Worm (Caenorhabditis elegans) whole organism, young adult: ENCODE results near the gene F27C8.2.

ENCODE experiments used
- B0019.2 ChIP-seq: fragments of 200-800 bp; sonication (Bioruptor generic); conservative IDR thresholded peaks from 2 replicates; pipeline ENCODE4 v1.3.6; 2022; ENCODE audit warnings: missing genetic modification reagents, missing genetic modification characterization, missing compliant biosample characterization
- B0035.1 ChIP-seq: sonication (generic microtip); optimal IDR thresholded peaks from 2 replicates; lab custom pipeline; 2016; ENCODE audit warnings: missing genetic modification characterization, mild to moderate bottlenecking, missing compliant biosample characterization, missing genotype, missing genetic modification reagents
- F22D6.2 ChIP-seq: sonication (generic microtip); optimal IDR thresholded peaks from 2 replicates; lab custom pipeline; 2016; ENCODE audit warnings: mild to moderate bottlenecking, missing genetic modification characterization, missing compliant biosample characterization
- F23B12.7 ChIP-seq: sonication (generic microtip); optimal IDR thresholded peaks from 2 replicates; lab custom pipeline; 2017; ENCODE audit warnings: missing genetic modification characterization, mild to moderate bottlenecking, missing compliant biosample characterization, antibody characterized with exemption, moderate library complexity; ENCODE audit not compliant: insufficient read depth
- F55B11.4 ChIP-seq: sonication (generic microtip); optimal IDR thresholded peaks from 2 replicates; lab custom pipeline; 2016; ENCODE audit warnings: missing compliant biosample characterization, missing genetic modification characterization, borderline replicate concordance; ENCODE audit not compliant: insufficient read depth
- F57A8.1 ChIP-seq: fragments of 200-800 bp; sonication (Bioruptor generic); optimal IDR thresholded peaks from 2 replicates; lab custom pipeline; 2018; ENCODE audit warnings: mild to moderate bottlenecking, missing genetic modification characterization, moderate library complexity, missing compliant biosample characterization
- K11D2.4 ChIP-seq: fragments of 200-800 bp; sonication (Bioruptor generic); IDR thresholded peaks from 2 replicates; pipeline ENCODE4 v1.3.6; 2022; ENCODE audit warnings: missing genetic modification reagents, missing genetic modification characterization, missing compliant biosample characterization
- Y53F4B.3 ChIP-seq: fragments of 200-800 bp; sonication (Bioruptor generic); IDR thresholded peaks from 2 replicates; pipeline ENCODE4 v1.3.6; 2022; ENCODE audit warnings: missing genetic modification reagents, missing genetic modification characterization, missing compliant biosample characterization
- Y79H2A.3 ChIP-seq: fragments of 200-800 bp; sonication (Bioruptor generic); conservative IDR thresholded peaks from 2 replicates; pipeline ENCODE4 v1.3.6; 2022; ENCODE audit warnings: missing genetic modification reagents, missing genetic modification characterization, missing compliant biosample characterization
- bed-1 ChIP-seq: fragments of 200-800 bp; sonication (Bioruptor generic); IDR thresholded peaks from 2 replicates; pipeline ENCODE4 v1.3.6; 2022; ENCODE audit warnings: missing genetic modification reagents, missing genetic modification characterization, missing compliant biosample characterization
- ccch-3 ChIP-seq: fragments of 200-800 bp; sonication (Bioruptor generic); optimal IDR thresholded peaks from 2 replicates; lab custom pipeline; 2018; ENCODE audit warnings: mild to moderate bottlenecking, missing genetic modification characterization, missing compliant biosample characterization
- cebp-1 ChIP-seq, 2 experiments: fragments of 200-800 bp in 1 of 2; sonication (Bioruptor generic) in 1 of 2; sonication (generic microtip) in 1 of 2; IDR thresholded peaks in 1 of 2; optimal IDR thresholded peaks in 1 of 2; 2 replicates each; pipeline versions ENCODE4 v1.3.6 to Lab custom; 2017 to 2022; ENCODE audit warnings: missing compliant biosample characterization in 2 of 2, missing genetic modification characterization in 2 of 2, mild to moderate bottlenecking in 1 of 2, missing genetic modification reagents in 1 of 2, moderate library complexity in 1 of 2
- cebp-2 ChIP-seq: fragments of 200-800 bp; sonication (Bioruptor generic); IDR thresholded peaks from 2 replicates; pipeline ENCODE4 v1.3.6; 2022; ENCODE audit warnings: missing genetic modification characterization, missing compliant biosample characterization
- ceh-79 ChIP-seq: sonication (generic microtip); optimal IDR thresholded peaks from 2 replicates; lab custom pipeline; 2017; ENCODE audit warnings: mild to moderate bottlenecking, missing genetic modification characterization, missing compliant biosample characterization
- dox-1 ChIP-seq: fragments of 200-800 bp; sonication (Bioruptor generic); IDR thresholded peaks from 2 replicates; pipeline ENCODE4 v1.3.6; 2022; ENCODE audit warnings: missing genetic modification reagents, missing genetic modification characterization, missing compliant biosample characterization
- efl-1 ChIP-seq: fragments of 150-350 bp; optimal IDR thresholded peaks from 2 replicates; lab custom pipeline; 2014; ENCODE audit warnings: missing biosample characterization, missing genetic modification reagents, missing genetic modification characterization
- egrh-3 ChIP-seq: fragments of 200-800 bp; sonication (Bioruptor generic); IDR thresholded peaks from 2 replicates; pipeline ENCODE4 v1.3.6; 2022; ENCODE audit warnings: missing genetic modification reagents, missing genetic modification characterization, missing compliant biosample characterization
- ets-4 ChIP-seq: fragments of 200-800 bp; sonication (Bioruptor generic); optimal IDR thresholded peaks from 2 replicates; lab custom pipeline; 2018; ENCODE audit warnings: mild to moderate bottlenecking, missing genetic modification characterization, missing compliant biosample characterization
- hlh-12 ChIP-seq: sonication (generic microtip); optimal IDR thresholded peaks from 2 replicates; lab custom pipeline; 2016; ENCODE audit warnings: missing genetic modification characterization, missing compliant biosample characterization
- hrde-1 ChIP-seq: sonication (generic microtip); optimal IDR thresholded peaks from 2 replicates; lab custom pipeline; 2016; ENCODE audit warnings: missing genetic modification characterization, mild to moderate bottlenecking, missing compliant biosample characterization, moderate library complexity, missing genotype, missing genetic modification reagents, borderline replicate concordance
- let-607 ChIP-seq, 2 experiments: fragments of 200-800 bp in 1 of 2; sonication (Bioruptor generic) in 1 of 2; sonication (generic microtip) in 1 of 2; optimal IDR thresholded peaks; 2 replicates each; lab custom pipeline; 2016 to 2018; ENCODE audit warnings: mild to moderate bottlenecking in 2 of 2, missing compliant biosample characterization in 2 of 2, missing genetic modification characterization in 2 of 2, moderate library complexity in 2 of 2, missing genotype in 1 of 2
- lin-26 ChIP-seq: fragments of 200-800 bp; sonication (Bioruptor generic); IDR thresholded peaks from 2 replicates; pipeline ENCODE4 v1.3.6; 2022; ENCODE audit warnings: missing genetic modification reagents, missing genetic modification characterization, missing compliant biosample characterization
- lin-35 ChIP-seq, 3 experiments: fragments of 150-350 bp in 2 of 3; sonication (generic microtip) in 1 of 3; optimal IDR thresholded peaks; 2 replicates each; lab custom pipeline; 2014 to 2018; ENCODE audit warnings: missing biosample characterization in 3 of 3, missing genetic modification characterization in 3 of 3, missing genetic modification reagents in 3 of 3
- nfyb-1 ChIP-seq: fragments of 200-800 bp; sonication (Bioruptor generic); IDR thresholded peaks from 2 replicates; pipeline ENCODE4 v1.3.6; 2022; ENCODE audit warnings: missing genetic modification reagents, missing genetic modification characterization, missing compliant biosample characterization
- nhr-120 ChIP-seq: fragments of 200-800 bp; sonication (Bioruptor generic); IDR thresholded peaks from 2 replicates; pipeline ENCODE4 v1.3.6; 2022; ENCODE audit warnings: missing genetic modification characterization, missing compliant biosample characterization
- nhr-27 ChIP-seq: fragments of 200-800 bp; sonication (Bioruptor generic); optimal IDR thresholded peaks from 2 replicates; lab custom pipeline; 2018; ENCODE audit warnings: mild to moderate bottlenecking, missing genetic modification characterization, moderate library complexity, missing compliant biosample characterization
- nhr-80 ChIP-seq: sonication (generic microtip); optimal IDR thresholded peaks from 2 replicates; lab custom pipeline; 2016; ENCODE audit warnings: missing genetic modification characterization, missing compliant biosample characterization
- nhr-90 ChIP-seq: sonication (generic microtip); optimal IDR thresholded peaks from 2 replicates; lab custom pipeline; 2016; ENCODE audit warnings: missing genotype, mild to moderate bottlenecking, missing genetic modification characterization, missing compliant biosample characterization
- pha-4 ChIP-seq: fragments of 150-350 bp; sonication (generic microtip); optimal IDR thresholded peaks from 2 replicates; lab custom pipeline; 2014; ENCODE audit warnings: missing biosample characterization, missing genetic modification reagents, missing genetic modification characterization
- rcor-1 ChIP-seq: fragments of 200-800 bp; sonication (Bioruptor generic); IDR thresholded peaks from 2 replicates; pipeline ENCODE4 v1.3.6; 2022; ENCODE audit warnings: missing genetic modification reagents, missing genetic modification characterization, missing compliant biosample characterization
- snpc-1.1 ChIP-seq: sonication (generic microtip); optimal IDR thresholded peaks from 2 replicates; lab custom pipeline; 2017; ENCODE audit warnings: missing genetic modification characterization, mild to moderate bottlenecking, missing compliant biosample characterization, antibody characterized with exemption, moderate library complexity, missing genotype, missing genetic modification reagents; ENCODE audit not compliant: insufficient read depth
- snpc-4 ChIP-seq, 5 experiments: fragments of 150-350 bp in 1 of 5; sonication (generic microtip) in 4 of 5; optimal IDR thresholded peaks; 2 replicates each; lab custom pipeline; 2014 to 2018; ENCODE audit warnings: missing genetic modification characterization in 5 of 5, missing biosample characterization in 3 of 5, antibody characterized with exemption in 2 of 5, mild to moderate bottlenecking in 2 of 5, missing compliant biosample characterization in 2 of 5, missing genotype in 2 of 5, moderate library complexity in 2 of 5, missing genetic modification reagents in 1 of 5
- sptf-2 ChIP-seq: fragments of 200-800 bp; sonication (Bioruptor generic); optimal IDR thresholded peaks from 2 replicates; lab custom pipeline; 2018; ENCODE audit warnings: mild to moderate bottlenecking, missing genetic modification characterization, missing compliant biosample characterization
- tbp1 ChIP-seq: fragments of 200-800 bp; sonication (Bioruptor generic); optimal IDR thresholded peaks from 2 replicates; lab custom pipeline; 2018; ENCODE audit warnings: mild to moderate bottlenecking, missing genetic modification characterization, missing compliant biosample characterization
- tbx-9 ChIP-seq: sonication (generic microtip); optimal IDR thresholded peaks from 2 replicates; lab custom pipeline; 2016; ENCODE audit warnings: borderline replicate concordance, missing genetic modification characterization, inconsistent platforms, missing compliant biosample characterization
- zim-3 ChIP-seq: sonication (generic microtip); optimal IDR thresholded peaks from 2 replicates; lab custom pipeline; 2017; ENCODE audit warnings: mild to moderate bottlenecking, missing genetic modification characterization, moderate library complexity, missing compliant biosample characterization
- ztf-18 ChIP-seq: sonication (generic microtip); optimal IDR thresholded peaks from 2 replicates; lab custom pipeline; 2016; ENCODE audit warnings: missing genotype, mild to moderate bottlenecking, missing genetic modification characterization, missing compliant biosample characterization
- ztf-26 ChIP-seq: sonication (generic microtip); optimal IDR thresholded peaks from 2 replicates; lab custom pipeline; 2017; ENCODE audit warnings: missing genetic modification characterization, missing compliant biosample characterization
- ztf-28 ChIP-seq: fragments of 200-800 bp; sonication (Bioruptor generic); IDR thresholded peaks from 2 replicates; pipeline ENCODE4 v1.3.6; 2022; ENCODE audit warnings: missing genetic modification reagents, missing genetic modification characterization, missing compliant biosample characterization

Gene F27C8.2

DNA sequence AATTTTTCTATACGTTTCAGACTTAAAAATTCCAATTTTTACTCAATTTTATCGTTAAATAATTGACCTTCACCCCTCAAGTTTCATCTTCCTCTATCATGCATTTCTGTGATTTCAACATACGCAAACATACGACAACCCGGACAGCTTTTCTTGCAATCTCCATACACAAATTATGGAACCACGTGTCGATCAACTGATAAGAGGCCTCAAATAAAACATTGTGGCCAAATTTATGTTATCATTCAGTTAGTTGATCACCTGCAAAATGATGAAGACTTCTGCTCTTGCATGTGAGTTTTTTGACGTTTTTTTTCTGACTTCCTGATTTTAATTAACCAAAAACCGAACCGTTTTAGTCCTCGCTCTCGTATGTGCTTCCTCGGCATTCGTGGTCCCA, 2.7 kb upstream of the F27C8.2 start, which contains the start of gene spp-18:
TSS of gene spp-18 (plus strand) at position 257 of the 400 bp plus-strand sequence.
- TF ChIP-seq efl-1 (GFP tag; lab: Kevin White, UChicago) (no peak), nhr-120 (GFP tag; lab: Robert Waterston, UW) (no peak), sptf-2 (GFP tag; lab: Kevin White, UChicago) (no peak), hlh-12 (tag; lab: Kevin White, UChicago) (no peak), hrde-1 (tag; lab: Kevin White, UChicago) (no peak), F23B12.7 (tag; lab: Kevin White, UChicago) (no peak), ztf-18 (tag; lab: Kevin White, UChicago) (no peak), nhr-80 (tag; lab: Kevin White, UChicago) (peak; percentile 87), ets-4 (GFP tag; lab: Kevin White, UChicago) (peak; percentile 75), rcor-1 (GFP tag; lab: Robert Waterston, UW) (no peak), bed-1 (GFP tag; lab: Robert Waterston, UW) (no peak), egrh-3 (GFP tag; lab: Robert Waterston, UW) (no peak), B0019.2 (GFP tag; lab: Robert Waterston, UW) (no peak), tbp1 (GFP tag; lab: Kevin White, UChicago) (no peak), ccch-3 (GFP tag; lab: Kevin White, UChicago) (no peak), F55B11.4 (tag; lab: Kevin White, UChicago) (no peak), F22D6.2 (tag; lab: Kevin White, UChicago) (no peak), lin-26 (GFP tag; lab: Robert Waterston, UW) (no peak), nfyb-1 (no peak), nhr-90 (no peak), Y53F4B.3 (GFP tag; lab: Robert Waterston, UW) (no peak), B0035.1 (no peak), Y79H2A.3 (no peak), cebp-1 (GFP tag; IDR thresholded peaks at IDR 0.05; lab: Robert Waterston, UW) (peak; percentile 68; the same call in 1 of the 2 replicates), cebp-1 (tag; optimal IDR thresholded peaks at IDR 0.05; lab: Kevin White, UChicago) (no peak), cebp-2 (GFP tag; lab: Robert Waterston, UW) (no peak), snpc-1.1 (no peak), dox-1 (GFP tag; lab: Robert Waterston, UW) (0 out of 2 replicates have a peak, but pooled peaks have one; percentile 37)
- TF ChIP-seq, all 124 proteins: peak for 4

DNA sequence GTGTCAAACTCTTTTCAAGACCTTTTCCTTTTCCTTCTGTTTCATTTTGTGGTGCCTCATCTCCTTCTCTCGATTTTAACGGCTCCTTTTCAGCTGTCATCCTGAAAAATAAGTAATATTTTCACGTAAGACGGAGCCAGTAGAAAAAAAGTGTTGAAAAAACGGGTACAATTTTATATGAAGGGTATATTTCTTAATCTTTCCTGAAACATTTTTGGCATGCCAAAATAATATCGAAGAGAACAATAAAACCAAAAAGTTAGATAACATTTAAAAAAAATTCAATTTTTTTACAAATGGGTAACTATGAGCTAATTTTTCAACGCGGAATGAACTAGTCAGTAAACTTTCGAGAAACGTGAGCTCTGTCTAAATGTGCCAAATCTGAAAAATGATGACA, 5.4 kb downstream of the F27C8.2 start, which contains the start of gene aat-1:
TSS of gene aat-1 (minus strand) at position 101 of the 400 bp plus-strand sequence.
- TF ChIP-seq tbx-9 (tag; lab: Kevin White, UChicago) (no peak), ceh-79 (no peak), lin-35 (GFP tag; optimal IDR thresholded peaks at IDR 0.05; lab: Kevin White, UChicago) (no peak), ztf-26 (tag; lab: Kevin White, UChicago) (no peak)

DNA sequence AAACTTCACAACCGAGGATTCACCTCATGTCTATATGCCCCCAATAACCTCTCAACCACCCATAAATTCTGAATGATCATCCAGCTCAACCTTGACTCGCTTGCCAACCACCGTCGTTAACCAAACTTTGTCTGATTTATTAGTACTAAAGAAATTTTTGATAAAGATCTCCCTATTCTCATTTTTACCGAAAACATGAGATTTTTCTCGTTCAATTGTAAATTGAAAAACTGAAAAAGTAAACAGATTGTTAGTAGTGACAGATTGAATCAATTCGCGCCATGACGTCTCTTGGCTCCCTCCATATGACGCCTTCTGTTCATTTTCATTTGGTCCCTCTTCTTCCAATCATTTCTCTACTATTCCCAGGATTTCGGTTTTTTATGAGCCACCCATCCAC, 11.8 kb downstream of the F27C8.2 start:
- TF ChIP-seq let-607 (tag; optimal IDR thresholded peaks at IDR 0.05; lab: Kevin White, UChicago) (no peak), zim-3 (tag; lab: Kevin White, UChicago) (no peak), nhr-27 (tag; lab: Kevin White, UChicago) (no peak), pha-4 (tag; lab: Kevin White, UChicago) (no peak), egrh-3 (GFP tag; lab: Robert Waterston, UW) (no peak), snpc-4 (GFP tag; optimal IDR thresholded peaks at IDR 0.05; lab: Kevin White, UChicago) (no peak), snpc-4 (tag; optimal IDR thresholded peaks at IDR 0.05; lab: Kevin White, UChicago) (no peak), ztf-28 (GFP tag; lab: Robert Waterston, UW) (no peak), K11D2.4 (GFP tag; lab: Robert Waterston, UW) (no peak), F57A8.1 (no peak)
- TF ChIP-seq, all 124 proteins: peak for 0
